Worm (Caenorhabditis elegans) whole organism, late embryonic: ENCODE results near the gene elo-6.

Experiments
- Y22D7AL.16 ChIP-seq: sonication (generic microtip); optimal IDR thresholded peaks from 2 replicates; lab custom pipeline; 2016; ENCODE audit warnings: missing genetic modification characterization, missing compliant biosample characterization
- ahr-1 ChIP-seq: sonication (generic microtip); optimal IDR thresholded peaks from 2 replicates; lab custom pipeline; 2016; ENCODE audit warnings: missing genetic modification characterization, missing compliant biosample characterization
- ama-1 ChIP-seq: fragments of 150-350 bp; optimal IDR thresholded peaks from 2 replicates; lab custom pipeline; 2014
- ceh-18 ChIP-seq: sonication (generic microtip); optimal IDR thresholded peaks from 2 replicates; lab custom pipeline; 2016; ENCODE audit warnings: missing genetic modification characterization, missing compliant biosample characterization
- ceh-22 ChIP-seq: sonication (generic microtip); optimal IDR thresholded peaks from 2 replicates; lab custom pipeline; 2017; ENCODE audit warnings: missing biosample characterization, missing genetic modification characterization
- ceh-24 ChIP-seq: sonication (generic microtip); optimal IDR thresholded peaks from 2 replicates; lab custom pipeline; 2016; ENCODE audit warnings: mild to moderate bottlenecking, missing genetic modification characterization, missing compliant biosample characterization
- ceh-34 ChIP-seq: sonication (generic microtip); optimal IDR thresholded peaks from 2 replicates; lab custom pipeline; 2016; ENCODE audit warnings: mild to moderate bottlenecking, missing genetic modification characterization, missing compliant biosample characterization
- ceh-45 ChIP-seq: fragments of 200-800 bp; sonication (Bioruptor generic); IDR thresholded peaks from 2 replicates; pipeline ENCODE4 v1.3.6; 2022; ENCODE audit warnings: missing genetic modification reagents, missing genetic modification characterization, missing compliant biosample characterization
- ceh-6 ChIP-seq: fragments of 200-800 bp; sonication (Bioruptor generic); optimal IDR thresholded peaks from 2 replicates; lab custom pipeline; 2018; ENCODE audit warnings: mild to moderate bottlenecking, missing genetic modification characterization, missing compliant biosample characterization
- ceh-9 ChIP-seq: sonication (generic microtip); optimal IDR thresholded peaks from 2 replicates; lab custom pipeline; 2016; ENCODE audit warnings: mild to moderate bottlenecking, missing genetic modification characterization, inconsistent platforms, missing compliant biosample characterization
- dmd-4 ChIP-seq: sonication (generic microtip); optimal IDR thresholded peaks from 2 replicates; lab custom pipeline; 2016; ENCODE audit warnings: borderline replicate concordance, missing genetic modification characterization, missing compliant biosample characterization
- dve-1 ChIP-seq: sonication (generic microtip); optimal IDR thresholded peaks from 2 replicates; lab custom pipeline; 2017; ENCODE audit warnings: antibody characterized with exemption, mild to moderate bottlenecking, missing genetic modification characterization, missing compliant biosample characterization
- elt-2 ChIP-seq: sonication (generic microtip); optimal IDR thresholded peaks from 2 replicates; lab custom pipeline; 2016; ENCODE audit warnings: missing genetic modification reagents, missing genetic modification characterization, missing compliant biosample characterization
- eyg-1 ChIP-seq: sonication (generic microtip); optimal IDR thresholded peaks from 2 replicates; lab custom pipeline; 2016; ENCODE audit warnings: missing genotype, missing genetic modification characterization, missing compliant biosample characterization
- hlh-15 ChIP-seq: sonication (generic microtip); optimal IDR thresholded peaks from 2 replicates; lab custom pipeline; 2016; ENCODE audit warnings: missing genetic modification characterization, missing compliant biosample characterization
- hlh-6 ChIP-seq: sonication (generic microtip); optimal IDR thresholded peaks from 2 replicates; lab custom pipeline; 2016; ENCODE audit warnings: missing genotype, missing genetic modification characterization, missing compliant biosample characterization
- hlh-8 ChIP-seq: sonication (generic microtip); optimal IDR thresholded peaks from 2 replicates; lab custom pipeline; 2016; ENCODE audit warnings: missing genotype, missing genetic modification characterization, missing compliant biosample characterization
- madf-2 ChIP-seq: sonication (generic microtip); optimal IDR thresholded peaks from 2 replicates; lab custom pipeline; 2017; ENCODE audit warnings: missing genetic modification characterization, missing compliant biosample characterization
- nfya-1 ChIP-seq: sonication (generic microtip); optimal IDR thresholded peaks from 2 replicates; lab custom pipeline; 2017; ENCODE audit warnings: missing genetic modification characterization, mild to moderate bottlenecking, missing compliant biosample characterization, antibody characterized with exemption, moderate library complexity
- nhr-232 ChIP-seq: sonication (generic microtip); optimal IDR thresholded peaks from 2 replicates; lab custom pipeline; 2016; ENCODE audit warnings: missing genetic modification characterization, missing compliant biosample characterization
- npax-4 ChIP-seq: sonication (generic microtip); optimal IDR thresholded peaks from 2 replicates; lab custom pipeline; 2016; ENCODE audit warnings: missing genetic modification characterization, missing compliant biosample characterization
- odd-2 ChIP-seq: sonication (generic microtip); optimal IDR thresholded peaks from 2 replicates; lab custom pipeline; 2017; ENCODE audit warnings: antibody characterized with exemption, mild to moderate bottlenecking, missing genetic modification characterization, missing compliant biosample characterization
- pat-9 ChIP-seq: fragments of 200-800 bp; sonication (Bioruptor generic); optimal IDR thresholded peaks from 2 replicates; lab custom pipeline; 2018; ENCODE audit warnings: mild to moderate bottlenecking, missing genetic modification characterization, moderate library complexity, missing compliant biosample characterization
- pha-2 ChIP-seq: sonication (generic microtip); optimal IDR thresholded peaks from 2 replicates; lab custom pipeline; 2017; ENCODE audit warnings: mild to moderate bottlenecking, missing genetic modification characterization, missing compliant biosample characterization
- pha-4 ChIP-seq: fragments of 150-350 bp; optimal IDR thresholded peaks from 2 replicates; lab custom pipeline; 2018; ENCODE audit warnings: missing biosample characterization, missing genetic modification reagents, missing genetic modification characterization
- ref-2 ChIP-seq: sonication (generic microtip); optimal IDR thresholded peaks from 2 replicates; lab custom pipeline; 2016; ENCODE audit warnings: missing genetic modification characterization, missing compliant biosample characterization
- sox-2 ChIP-seq: fragments of 200-800 bp; sonication (Bioruptor generic); IDR thresholded peaks from 2 replicates; pipeline ENCODE4 v1.3.6; 2022; ENCODE audit warnings: missing genetic modification reagents, missing genetic modification characterization, missing compliant biosample characterization
- syd-9 ChIP-seq: sonication (generic microtip); optimal IDR thresholded peaks from 2 replicates; lab custom pipeline; 2016; ENCODE audit warnings: mild to moderate bottlenecking, missing genetic modification characterization, moderate library complexity, missing compliant biosample characterization
- tbx-2 ChIP-seq: sonication (generic microtip); optimal IDR thresholded peaks from 2 replicates; lab custom pipeline; 2016; ENCODE audit warnings: missing genetic modification characterization, missing compliant biosample characterization
- unc-42 ChIP-seq: sonication (generic microtip); optimal IDR thresholded peaks from 2 replicates; lab custom pipeline; 2016; ENCODE audit warnings: missing genotype, missing genetic modification characterization, missing compliant biosample characterization
- zip-5 ChIP-seq: sonication (generic microtip); optimal IDR thresholded peaks from 2 replicates; lab custom pipeline; 2016; ENCODE audit warnings: missing genetic modification characterization, missing compliant biosample characterization

The elo-6 gene

DNA sequence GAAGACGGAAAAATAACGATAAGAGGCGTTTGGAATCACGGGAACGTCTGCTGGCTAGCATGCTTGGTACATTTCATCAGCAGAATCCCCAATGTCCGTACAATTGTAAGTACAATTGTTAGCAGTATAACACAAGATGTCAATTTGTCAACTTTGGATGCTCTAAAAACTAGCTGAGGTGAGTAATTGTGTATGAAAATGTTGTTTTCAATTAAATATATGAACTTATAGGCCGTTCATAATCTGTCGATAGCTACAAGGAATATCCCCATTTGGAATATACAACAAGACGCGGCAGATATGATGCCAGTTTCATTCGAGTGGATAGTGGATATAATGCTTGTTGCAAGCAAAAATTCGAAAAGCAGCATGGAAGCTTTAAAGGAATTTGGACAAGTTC, 3.3 kb downstream of the elo-6 start, which contains the start of gene F41H10.12:
F41H10.12 (plus strand) TSS at position 301 of the 400 bp plus-strand sequence.
- TF ChIP-seq hlh-6 (tag; lab: Kevin White, UChicago) (no peak), tbx-2 (no peak), ceh-6 (GFP tag; lab: Kevin White, UChicago) (no peak), hlh-15 (tag; lab: Kevin White, UChicago) (no peak), eyg-1 (tag; lab: Kevin White, UChicago) (no peak), npax-4 (no peak), odd-2 (tag; lab: Kevin White, UChicago) (no peak)
- TF ChIP-seq, all 69 proteins: peak for 0

DNA sequence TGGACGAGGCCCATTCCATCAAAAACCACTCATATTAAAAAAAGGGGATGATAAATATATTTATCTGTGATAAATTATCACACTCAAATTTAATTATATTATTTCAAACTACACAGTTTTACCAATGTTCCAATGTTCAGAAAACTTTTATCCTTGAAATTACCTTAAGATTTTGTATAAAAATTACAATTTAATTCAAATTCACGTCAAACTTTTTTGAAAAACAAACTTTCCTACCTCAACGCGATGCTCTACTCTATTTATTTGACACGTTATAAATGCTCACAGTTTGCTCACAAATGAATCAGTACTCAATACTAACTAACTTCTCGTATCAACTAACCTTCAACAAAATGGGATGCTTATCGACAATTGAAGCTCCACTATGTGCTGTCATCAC, 5.8 kb downstream of the elo-6 start, which contains the start of gene F41H10.1:
F41H10.1 (plus strand) TSS at position 301 of the 400 bp plus-strand sequence.
- TF ChIP-seq pat-9 (tag; lab: Kevin White, UChicago) = no peak
- no peak for TF ChIP-seq dve-1 (tag; lab: Kevin White, UChicago)
- no peak for TF ChIP-seq ref-2
- TF ChIP-seq odd-2 (tag; lab: Kevin White, UChicago) = no peak
- TF ChIP-seq ceh-18 (tag; lab: Kevin White, UChicago) = no peak
- no peak for TF ChIP-seq ceh-45 (GFP tag; lab: Robert Waterston, UW)
- TF ChIP-seq ceh-24 = no peak
- no peak for TF ChIP-seq ceh-9 (tag; lab: Kevin White, UChicago)
- no peak for TF ChIP-seq hlh-8 (tag; lab: Kevin White, UChicago)

DNA sequence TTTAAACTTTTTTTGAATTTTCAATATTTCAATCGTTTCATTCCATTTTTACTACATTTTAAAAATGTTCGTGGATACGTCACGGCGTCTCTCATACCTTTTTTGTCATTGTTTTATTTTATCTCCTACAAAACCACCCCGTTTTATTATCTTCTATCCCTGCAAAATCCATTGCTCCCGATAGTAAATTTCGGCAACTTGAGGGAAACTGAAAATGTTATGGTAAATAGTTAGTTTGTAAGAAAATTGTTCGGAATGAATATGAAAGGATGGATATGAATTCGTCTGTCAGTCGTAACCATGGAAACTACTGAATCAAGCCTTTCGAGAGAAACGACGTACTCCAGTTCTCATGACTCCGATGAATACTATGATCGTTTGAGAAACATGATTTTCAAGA, 7.0 kb downstream of the elo-6 start, which contains the start of gene F41H10.2:
F41H10.2 (plus strand) TSS at position 301 of the 400 bp plus-strand sequence.
- TF ChIP-seq npax-4 = no peak
- no peak for TF ChIP-seq ceh-34 (tag; lab: Kevin White, UChicago)
- TF ChIP-seq zip-5 (tag; lab: Kevin White, UChicago) = no peak
- no peak for TF ChIP-seq nhr-232 (tag; lab: Kevin White, UChicago)
- no peak for TF ChIP-seq ama-1 (lab: Kevin White, UChicago)
- no peak for TF ChIP-seq ceh-45 (GFP tag; lab: Robert Waterston, UW)
- no peak for TF ChIP-seq syd-9 (tag; lab: Kevin White, UChicago)
- no peak for TF ChIP-seq ceh-18 (tag; lab: Kevin White, UChicago)

DNA sequence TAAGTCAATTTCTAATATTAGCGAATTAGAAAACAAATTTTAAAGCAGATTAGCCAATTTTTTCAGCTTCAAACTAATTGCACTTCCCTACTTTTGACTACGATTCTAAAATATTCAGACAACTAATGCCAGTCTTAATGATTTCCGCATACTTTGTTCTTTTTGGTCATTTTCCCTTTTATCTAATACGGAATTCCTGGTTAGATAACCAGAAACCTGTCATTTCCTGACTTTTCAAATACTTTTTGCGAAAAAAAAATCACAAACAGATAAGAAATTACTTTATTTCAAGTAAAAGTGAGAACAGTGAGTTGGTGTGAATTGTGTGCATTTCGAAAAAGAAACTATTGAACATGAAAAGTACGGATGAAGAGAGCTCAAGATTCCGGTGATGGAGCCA, 8.2 kb downstream of the elo-6 start:
- TF ChIP-seq sox-2 (GFP tag; lab: Robert Waterston, UW) (no peak), dmd-4 (tag; lab: Kevin White, UChicago) (no peak), unc-42 (no peak), pha-2 (tag; lab: Kevin White, UChicago) (no peak), ceh-34 (tag; lab: Kevin White, UChicago) (no peak), ahr-1 (tag; lab: Kevin White, UChicago) (no peak), nfya-1 (tag; lab: Kevin White, UChicago) (no peak), pha-4 (tag; lab: Kevin White, UChicago) (no peak)
- TF ChIP-seq, all 69 proteins: peak for 0

DNA sequence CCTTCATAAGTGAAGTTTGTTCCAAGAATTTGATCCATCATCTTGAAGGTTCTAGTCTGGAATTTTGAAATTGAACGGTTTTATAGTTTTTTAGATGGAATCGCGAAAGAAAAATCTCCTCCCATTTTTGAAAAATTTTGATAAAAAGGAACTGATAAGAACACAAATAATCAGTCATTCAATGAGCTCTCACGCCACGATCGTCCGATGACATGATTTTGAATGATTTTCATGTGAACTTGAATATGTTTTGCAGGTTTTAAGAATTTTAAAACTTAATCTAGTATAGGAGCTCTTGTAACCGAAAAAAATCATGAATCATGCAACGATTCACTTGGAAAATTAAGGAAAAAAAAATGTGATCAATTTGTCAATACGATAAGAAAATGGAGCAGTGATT, 11.3 kb downstream of the elo-6 start, which contains the start of gene elo-5:
elo-5 (minus strand) TSS at position 56 of the 400 bp plus-strand sequence.
- no peak for TF ChIP-seq ceh-34 (tag; lab: Kevin White, UChicago)
- TF ChIP-seq pat-9 (tag; lab: Kevin White, UChicago) = no peak
- no peak for TF ChIP-seq ref-2
- TF ChIP-seq ahr-1 (tag; lab: Kevin White, UChicago) = no peak
- peak; percentile 39 for TF ChIP-seq elt-2 (tag; lab: Kevin White, UChicago)

DNA sequence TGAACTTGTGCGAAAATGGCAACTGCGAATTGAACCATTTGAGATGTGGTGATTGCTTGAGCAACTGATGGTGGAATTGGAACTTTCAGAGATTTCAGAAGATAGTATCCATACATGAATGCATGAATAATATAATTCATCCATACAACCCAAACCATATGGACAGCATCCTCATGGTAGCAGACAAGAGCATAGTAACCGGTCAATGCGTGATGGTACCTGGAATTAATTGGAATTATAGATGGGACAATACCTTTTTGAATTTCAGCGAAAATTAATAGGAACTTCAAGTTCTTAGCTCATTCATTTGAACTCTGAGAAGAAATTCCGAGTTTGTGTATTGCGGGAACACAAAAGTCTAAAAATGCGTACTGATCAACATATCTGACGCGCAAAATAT, 13.4 kb downstream of the elo-6 start:
- TF ChIP-seq ama-1 (lab: Kevin White, UChicago) (no peak), zip-5 (tag; lab: Kevin White, UChicago) (no peak), ceh-6 (GFP tag; lab: Kevin White, UChicago) (no peak), ceh-22 (no peak), madf-2 (tag; lab: Kevin White, UChicago) (no peak), Y22D7AL.16 (tag; lab: Kevin White, UChicago) (no peak)
